Worm (Caenorhabditis elegans): ENCODE data around the gene F27D9.13.

DNA sequence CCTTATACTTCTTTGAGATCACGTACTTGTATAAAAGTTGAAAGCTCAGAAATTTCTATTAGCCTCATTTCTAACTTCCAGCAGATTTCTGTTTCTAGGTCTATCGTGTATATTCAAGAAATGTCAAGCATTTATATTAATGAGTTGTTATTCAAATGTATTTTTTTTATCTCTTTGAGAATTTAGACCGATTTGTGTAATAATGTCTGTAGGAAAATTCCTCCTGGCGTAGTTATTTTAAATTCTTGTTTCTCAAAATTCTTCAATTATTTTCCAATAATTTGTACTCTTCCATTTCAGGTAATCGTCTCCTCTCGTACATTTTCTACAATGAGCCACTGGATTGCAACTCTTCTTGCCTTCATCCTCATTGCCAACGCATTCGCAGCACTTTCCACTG, 39.9 kb downstream of the F27D9.13 start, which contains the start of gene nlp-61:
- TF ChIP-seq ces-1 (GFP tag; optimal IDR thresholded peaks at IDR 0.05) = no peak
- no peak for TF ChIP-seq mep-1 (tag; optimal IDR thresholded peaks at IDR 0.05)
- TF ChIP-seq pha-4 (tag; optimal IDR thresholded peaks at IDR 0.05) = no peak
- no peak for TF ChIP-seq snpc-4 (tag; optimal IDR thresholded peaks at IDR 0.05)
- TF ChIP-seq elt-1 (tag; optimal IDR thresholded peaks at IDR 0.05; ENCODE audit: borderline replicate concordance, insufficient read depth) = no peak
- TF ChIP-seq nhr-12 (tag; optimal IDR thresholded peaks at IDR 0.05) = no peak
- no peak for TF ChIP-seq blmp-1 (tag; optimal IDR thresholded peaks at IDR 0.05)
- no peak for TF ChIP-seq unc-62 (GFP tag; optimal IDR thresholded peaks at IDR 0.05)
- TF ChIP-seq M03D4.4 (tag; optimal IDR thresholded peaks at IDR 0.05) = no peak
- TF ChIP-seq lsy-2 (tag; optimal IDR thresholded peaks at IDR 0.05) = no peak

Data from whole organism, mixed stage, embryonic.